Worm (Caenorhabditis elegans) whole organism, L2 larva: Measurements from ENCODE around the gene nhr-235.

Source experiments
- Y55F3AM.14 ChIP-seq: fragments of 200-800 bp; sonication (Bioruptor generic); optimal IDR thresholded peaks from 2 replicates; lab custom pipeline; 2018; ENCODE audit warnings: mild to moderate bottlenecking, missing genetic modification characterization, missing compliant biosample characterization
- ZK546.5 ChIP-seq: sonication (generic microtip); optimal IDR thresholded peaks from 2 replicates; lab custom pipeline; 2017; ENCODE audit warnings: missing biosample characterization, missing genetic modification characterization
- aly-2 ChIP-seq: fragments of 150-350 bp; optimal IDR thresholded peaks from 2 replicates; lab custom pipeline; 2014; ENCODE audit warnings: missing biosample characterization, missing genetic modification characterization
- ceh-16 ChIP-seq: fragments of 150-350 bp; optimal IDR thresholded peaks from 2 replicates; lab custom pipeline; 2014; ENCODE audit warnings: missing biosample characterization, missing genetic modification characterization
- crh-2 ChIP-seq: sonication (generic microtip); optimal IDR thresholded peaks from 2 replicates; lab custom pipeline; 2017; ENCODE audit warnings: missing biosample characterization, missing genetic modification characterization
- egl-27 ChIP-seq: sonication (generic microtip); optimal IDR thresholded peaks from 3 replicates; lab custom pipeline; 2017; ENCODE audit warnings: missing biosample characterization, missing genetic modification reagents, missing genetic modification characterization
- elt-1 ChIP-seq: fragments of 150-350 bp; optimal IDR thresholded peaks from 2 replicates; lab custom pipeline; 2014; ENCODE audit warnings: missing biosample characterization, missing genetic modification characterization
- elt-3 ChIP-seq: sonication (generic microtip); optimal IDR thresholded peaks from 2 replicates; lab custom pipeline; 2017; ENCODE audit warnings: missing biosample characterization, missing genetic modification characterization
- fos-1 ChIP-seq: fragments of 150-350 bp; optimal IDR thresholded peaks from 2 replicates; lab custom pipeline; 2014; ENCODE audit warnings: missing biosample characterization, missing genetic modification characterization
- gmeb-1 ChIP-seq: fragments of 150-350 bp; optimal IDR thresholded peaks from 2 replicates; lab custom pipeline; 2014; ENCODE audit warnings: missing biosample characterization, missing genetic modification characterization
- lin-11 ChIP-seq: fragments of 150-350 bp; sonication (generic microtip); optimal IDR thresholded peaks from 2 replicates; lab custom pipeline; 2014; ENCODE audit warnings: missing biosample characterization, missing genetic modification characterization, inconsistent platforms, mixed read lengths
- lin-13 ChIP-seq: fragments of 150-350 bp; optimal IDR thresholded peaks from 2 replicates; lab custom pipeline; 2014; ENCODE audit warnings: missing biosample characterization, missing genetic modification reagents, missing genetic modification characterization
- lin-39 ChIP-seq: fragments of 150-350 bp; optimal IDR thresholded peaks from 2 replicates; lab custom pipeline; 2014; ENCODE audit warnings: missing biosample characterization, missing genetic modification reagents, missing genetic modification characterization
- lsy-2 ChIP-seq, 2 experiments: fragments of 150-350 bp in 1 of 2; sonication (generic microtip) in 1 of 2; optimal IDR thresholded peaks; 2 replicates each; lab custom pipeline; 2014 to 2017; ENCODE audit warnings: missing biosample characterization in 2 of 2, missing genetic modification characterization in 2 of 2
- mab-5 ChIP-seq: fragments of 150-350 bp; optimal IDR thresholded peaks from 2 replicates; lab custom pipeline; 2014; ENCODE audit warnings: missing biosample characterization, missing genetic modification characterization
- mbf-1 ChIP-seq: sonication (generic microtip); optimal IDR thresholded peaks from 2 replicates; lab custom pipeline; 2017; ENCODE audit warnings: missing biosample characterization, missing genetic modification characterization
- mdl-1 ChIP-seq, 2 experiments: fragments of 150-350 bp in 1 of 2; sonication (generic microtip) in 1 of 2; optimal IDR thresholded peaks; 2 replicates each; lab custom pipeline; 2017; ENCODE audit warnings: missing biosample characterization in 2 of 2, missing genetic modification characterization in 2 of 2
- nhr-10 ChIP-seq: sonication (generic microtip); optimal IDR thresholded peaks from 2 replicates; lab custom pipeline; 2017; ENCODE audit warnings: missing biosample characterization, missing genetic modification characterization
- nhr-11 ChIP-seq: fragments of 150-350 bp; optimal IDR thresholded peaks from 2 replicates; lab custom pipeline; 2014; ENCODE audit warnings: missing biosample characterization, missing genetic modification characterization
- nhr-12 ChIP-seq: fragments of 150-350 bp; optimal IDR thresholded peaks from 2 replicates; lab custom pipeline; 2014; ENCODE audit warnings: missing biosample characterization, missing genetic modification characterization
- nhr-129 ChIP-seq: fragments of 150-350 bp; optimal IDR thresholded peaks from 2 replicates; lab custom pipeline; 2014; ENCODE audit warnings: missing biosample characterization, missing genetic modification characterization
- nhr-21 ChIP-seq: fragments of 150-350 bp; optimal IDR thresholded peaks from 2 replicates; lab custom pipeline; 2014; ENCODE audit warnings: missing biosample characterization, missing genetic modification characterization
- nhr-237 ChIP-seq: fragments of 150-350 bp; optimal IDR thresholded peaks from 2 replicates; lab custom pipeline; 2014; ENCODE audit warnings: missing biosample characterization, missing genetic modification characterization
- nhr-25 ChIP-seq: fragments of 150-350 bp; sonication (generic microtip); optimal IDR thresholded peaks from 3 replicates; lab custom pipeline; 2014; ENCODE audit warnings: missing biosample characterization, missing genetic modification characterization
- nhr-77 ChIP-seq: fragments of 150-350 bp; optimal IDR thresholded peaks from 2 replicates; lab custom pipeline; 2014; ENCODE audit warnings: missing biosample characterization, missing genetic modification characterization
- peb-1 ChIP-seq: fragments of 150-350 bp; optimal IDR thresholded peaks from 2 replicates; lab custom pipeline; 2014; ENCODE audit warnings: missing biosample characterization, missing genetic modification characterization
- sem-4 ChIP-seq: fragments of 150-350 bp; optimal IDR thresholded peaks from 2 replicates; lab custom pipeline; 2014; ENCODE audit warnings: missing biosample characterization, missing genetic modification reagents, missing genetic modification characterization
- skn-1 ChIP-seq: sonication (generic microtip); optimal IDR thresholded peaks from 2 replicates; lab custom pipeline; 2017; ENCODE audit warnings: missing biosample characterization, missing genetic modification characterization
- sma-3 ChIP-seq: sonication (generic microtip); optimal IDR thresholded peaks from 2 replicates; lab custom pipeline; 2016; ENCODE audit warnings: missing genetic modification reagents, missing genetic modification characterization, missing compliant biosample characterization
- sma-9 ChIP-seq, 2 experiments: fragments of 150-350 bp in 1 of 2; sonication (generic microtip) in 1 of 2; optimal IDR thresholded peaks; 2 replicates each; lab custom pipeline; 2014 to 2016; ENCODE audit warnings: missing genetic modification characterization in 2 of 2, mild to moderate bottlenecking in 1 of 2, missing biosample characterization in 1 of 2, missing compliant biosample characterization in 1 of 2, missing genetic modification reagents in 1 of 2, moderate library complexity in 1 of 2
- unc-39 ChIP-seq: fragments of 150-350 bp; optimal IDR thresholded peaks from 2 replicates; lab custom pipeline; 2014; ENCODE audit warnings: missing biosample characterization, missing genetic modification characterization
- unc-55 ChIP-seq: fragments of 150-350 bp; sonication (generic microtip); optimal IDR thresholded peaks from 3 replicates; lab custom pipeline; 2014; ENCODE audit warnings: missing biosample characterization, missing genetic modification reagents, missing genetic modification characterization
- unc-62 ChIP-seq: fragments of 150-350 bp; optimal IDR thresholded peaks from 2 replicates; lab custom pipeline; 2014; ENCODE audit warnings: missing biosample characterization, missing genetic modification reagents, missing genetic modification characterization
- zag-1 ChIP-seq: fragments of 150-350 bp; optimal IDR thresholded peaks from 2 replicates; lab custom pipeline; 2014; ENCODE audit warnings: missing biosample characterization, missing genetic modification characterization
- ztf-1 ChIP-seq: fragments of 200-800 bp; sonication (Bioruptor generic); conservative IDR thresholded peaks from 2 replicates; pipeline ENCODE4 v1.3.6; 2022; ENCODE audit warnings: missing genetic modification characterization, missing compliant biosample characterization
- ztf-4 ChIP-seq: fragments of 150-350 bp; optimal IDR thresholded peaks from 2 replicates; lab custom pipeline; 2014; ENCODE audit warnings: missing biosample characterization, missing genetic modification characterization

nhr-235 gene

ce11 chrII:12619288-12619687 is 21.2 kb upstream of the nhr-235 start, which contains the start of gene nspe-2:
TSS of gene nspe-2 (minus strand) at chrII:12619388.
- TF ChIP-seq zag-1 (tag; lab: Kevin White, UChicago), result no peak
- no peak for TF ChIP-seq sem-4 (tag; lab: Kevin White, UChicago)
- TF ChIP-seq aly-2, result no peak
- no peak for TF ChIP-seq gmeb-1 (tag; lab: Kevin White, UChicago)
- TF ChIP-seq lin-11 (tag; lab: Kevin White, UChicago), result no peak
- TF ChIP-seq peb-1 (tag; lab: Kevin White, UChicago), result no peak
- TF ChIP-seq ztf-1 (GFP tag; lab: Robert Waterston, UW), result no peak
- no peak for TF ChIP-seq unc-39
- no peak for TF ChIP-seq nhr-77 (tag; lab: Kevin White, UChicago)
- no peak for TF ChIP-seq elt-1 (tag; lab: Kevin White, UChicago)
- no peak for TF ChIP-seq elt-3
- no peak for TF ChIP-seq nhr-25 (tag; lab: Kevin White, UChicago)
- TF ChIP-seq Y55F3AM.14 (GFP tag; lab: Kevin White, UChicago), result no peak
- no peak for TF ChIP-seq lin-39 (tag; lab: Kevin White, UChicago)
- no peak for TF ChIP-seq sma-3 (GFP tag; lab: Kevin White, UChicago)
- no peak for TF ChIP-seq ZK546.5 (tag; lab: Kevin White, UChicago)
- TF ChIP-seq unc-55, result no peak
- no peak for TF ChIP-seq nhr-12 (tag; lab: Kevin White, UChicago)
- no peak for TF ChIP-seq crh-2
- TF ChIP-seq ceh-16 (tag; lab: Kevin White, UChicago), result no peak

ce11 chrII:12620764-12621163 is 19.7 kb upstream of the nhr-235 start, which contains the start of gene nspe-1:
TSS of gene nspe-1 (minus strand) at chrII:12620864.
- no peak for TF ChIP-seq mbf-1 (tag; lab: Kevin White, UChicago)
- TF ChIP-seq lin-13 (GFP tag; lab: Kevin White, UChicago), result no peak
- TF ChIP-seq egl-27 (tag; lab: Kevin White, UChicago), result no peak
- TF ChIP-seq ztf-4 (tag; lab: Kevin White, UChicago), result no peak
- no peak for TF ChIP-seq ztf-1 (GFP tag; lab: Robert Waterston, UW)
- TF ChIP-seq nhr-12 (tag; lab: Kevin White, UChicago), result no peak
- no peak for TF ChIP-seq lsy-2 (tag; optimal IDR thresholded peaks at IDR 0.05; lab: Kevin White, UChicago)
- TF ChIP-seq ZK546.5 (tag; lab: Kevin White, UChicago), result no peak
- TF ChIP-seq nhr-11 (tag; lab: Kevin White, UChicago), result no peak
- no peak for TF ChIP-seq fos-1 (tag; lab: Kevin White, UChicago)
- no peak for TF ChIP-seq nhr-237 (tag; lab: Kevin White, UChicago)
- TF ChIP-seq nhr-10, result no peak
- no peak for TF ChIP-seq unc-62
- TF ChIP-seq mab-5, result no peak
- TF ChIP-seq elt-3, result no peak
- TF ChIP-seq lin-39 (tag; lab: Kevin White, UChicago), result no peak
- no peak for TF ChIP-seq mdl-1 (tag; optimal IDR thresholded peaks at IDR 0.05; lab: Kevin White, UChicago)
- TF ChIP-seq zag-1 (tag; lab: Kevin White, UChicago), result no peak
- no peak for TF ChIP-seq skn-1 (tag; lab: Kevin White, UChicago)
- TF ChIP-seq, all 48 proteins: peak for 0

- TF ChIP-seq sma-9 (GFP tag; optimal IDR thresholded peaks at IDR 0.05; lab: Kevin White, UChicago) (peak; percentile 97), sma-9 (tag; optimal IDR thresholded peaks at IDR 0.05; lab: Kevin White, UChicago) (no peak), Y55F3AM.14 (GFP tag; lab: Kevin White, UChicago) (no peak), nhr-129 (tag; lab: Kevin White, UChicago) (peak; percentile 46), sma-3 (GFP tag; lab: Kevin White, UChicago) (peak; percentile 82), nhr-21 (tag; lab: Kevin White, UChicago) (peak; percentile 86), nhr-12 (tag; lab: Kevin White, UChicago) (no peak), nhr-25 (tag; lab: Kevin White, UChicago) (peak; percentile 68), gmeb-1 (tag; lab: Kevin White, UChicago) (peak; percentile 50), ZK546.5 (tag; lab: Kevin White, UChicago) (no peak), fos-1 (tag; lab: Kevin White, UChicago) (peak; percentile 10), mdl-1 (tag; optimal IDR thresholded peaks at IDR 0.05; lab: Kevin White, UChicago) (peak; percentile 30 to 41)
- TF ChIP-seq, all 48 proteins: peak for 8
Observed at ce11 chrII:12621908-12622566, 18.4 kb upstream of the nhr-235 start, which contains the start of gene nspe-8. TSS of gene nspe-8 (minus strand) at chrII:12621958.
